Worm (Caenorhabditis elegans) whole organism, L1 larva: ENCODE results near the gene T09F3.4.

Experiments
- C04F5.9 ChIP-seq: sonication (generic microtip); optimal IDR thresholded peaks from 2 replicates; lab custom pipeline; 2016; ENCODE audit warnings: missing genetic modification characterization, missing compliant biosample characterization
- C16A3.4 ChIP-seq: fragments of 150-350 bp; optimal IDR thresholded peaks from 2 replicates; lab custom pipeline; 2014; ENCODE audit warnings: missing biosample characterization, missing genetic modification characterization
- C34B4.2 ChIP-seq: sonication (generic microtip); optimal IDR thresholded peaks from 2 replicates; lab custom pipeline; 2017; ENCODE audit warnings: mild to moderate bottlenecking, missing genetic modification characterization, missing compliant biosample characterization
- F16B12.6 ChIP-seq: fragments of 150-350 bp; optimal IDR thresholded peaks from 2 replicates; lab custom pipeline; 2014; ENCODE audit warnings: missing biosample characterization, missing genetic modification characterization
- aha-1 ChIP-seq: fragments of 150-350 bp; optimal IDR thresholded peaks from 2 replicates; lab custom pipeline; 2014; ENCODE audit warnings: missing biosample characterization, missing genetic modification characterization
- ama-1 ChIP-seq: fragments of 150-350 bp; optimal IDR thresholded peaks from 2 replicates; lab custom pipeline; 2014
- ceh-63 ChIP-seq: fragments of 200-800 bp; sonication (Bioruptor generic); optimal IDR thresholded peaks from 2 replicates; lab custom pipeline; 2018; ENCODE audit warnings: mild to moderate bottlenecking, missing genetic modification characterization, missing compliant biosample characterization
- ceh-82 ChIP-seq, 3 experiments: fragments of 150-350 bp in 1 of 3; sonication (generic microtip) in 2 of 3; optimal IDR thresholded peaks; 2 replicates each; lab custom pipeline; 2014 to 2017; ENCODE audit warnings: missing biosample characterization in 3 of 3, missing genetic modification characterization in 3 of 3
- ceh-88 ChIP-seq: fragments of 200-800 bp; sonication (Bioruptor generic); IDR thresholded peaks from 2 replicates; pipeline ENCODE4 v1.3.6; 2022; ENCODE audit warnings: missing genetic modification characterization, missing compliant biosample characterization
- ces-1 ChIP-seq: fragments of 150-350 bp; optimal IDR thresholded peaks from 2 replicates; lab custom pipeline; 2014; ENCODE audit warnings: missing biosample characterization, missing genetic modification reagents, missing genetic modification characterization
- efl-1 ChIP-seq, 4 experiments: fragments of 150-350 bp; optimal IDR thresholded peaks in 3 of 4; peaks in 1 of 4; 1 replicate in 1 of 4; 2 replicates in 3 of 4; lab custom pipeline; 2014; ENCODE audit warnings: missing biosample characterization in 2 of 4, missing genetic modification characterization in 2 of 4, missing genetic modification reagents in 2 of 4
- egl-13 ChIP-seq: sonication (generic microtip); optimal IDR thresholded peaks from 2 replicates; lab custom pipeline; 2016; ENCODE audit warnings: missing genotype, missing genetic modification reagents, missing genetic modification characterization, missing compliant biosample characterization
- egl-27 ChIP-seq, 2 experiments: fragments of 150-350 bp in 1 of 2; sonication (generic microtip); optimal IDR thresholded peaks; 3 replicates each; lab custom pipeline; 2017 to 2018; ENCODE audit warnings: missing biosample characterization in 2 of 2, missing genetic modification characterization in 2 of 2, missing genetic modification reagents in 2 of 2
- elt-2 ChIP-seq: sonication (generic microtip); optimal IDR thresholded peaks from 2 replicates; lab custom pipeline; 2016; ENCODE audit warnings: missing genetic modification characterization, mild to moderate bottlenecking, inconsistent platforms, missing compliant biosample characterization, missing genetic modification reagents
- elt-3 ChIP-seq, 6 experiments: fragments of 150-350 bp in 1 of 6; sonication (generic microtip); optimal IDR thresholded peaks; 2 replicates each; lab custom pipeline; 2017 to 2018; ENCODE audit warnings: missing biosample characterization in 6 of 6, missing genetic modification characterization in 6 of 6, inconsistent platforms in 1 of 6
- ets-5 ChIP-seq: fragments of 200-800 bp; sonication (Bioruptor generic); IDR thresholded peaks from 2 replicates; pipeline ENCODE4 v1.3.6; 2022; ENCODE audit warnings: missing genetic modification characterization, missing compliant biosample characterization
- fkh-8 ChIP-seq: sonication (generic microtip); optimal IDR thresholded peaks from 2 replicates; lab custom pipeline; 2016; ENCODE audit warnings: mild to moderate bottlenecking, missing genetic modification characterization, missing compliant biosample characterization
- hlh-4 ChIP-seq: sonication (generic microtip); optimal IDR thresholded peaks from 2 replicates; lab custom pipeline; 2016; ENCODE audit warnings: mild to moderate bottlenecking, missing genetic modification characterization, missing compliant biosample characterization
- hpl-2 ChIP-seq: fragments of 150-350 bp; optimal IDR thresholded peaks from 2 replicates; lab custom pipeline; 2014; ENCODE audit warnings: missing biosample characterization, missing genetic modification reagents, missing genetic modification characterization
- irx-1 ChIP-seq: sonication (generic microtip); optimal IDR thresholded peaks from 2 replicates; lab custom pipeline; 2016; ENCODE audit warnings: missing genetic modification characterization, missing compliant biosample characterization
- isw-1 ChIP-seq: fragments of 200-800 bp; sonication (Bioruptor generic); IDR thresholded peaks from 2 replicates; pipeline ENCODE4 v1.3.6; 2022; ENCODE audit warnings: missing genetic modification characterization, missing compliant biosample characterization
- lin-13 ChIP-seq: fragments of 150-350 bp; optimal IDR thresholded peaks from 2 replicates; lab custom pipeline; 2014; ENCODE audit warnings: missing biosample characterization, missing genetic modification reagents, missing genetic modification characterization
- lin-15B ChIP-seq: fragments of 150-350 bp; sonication (generic microtip); optimal IDR thresholded peaks from 3 replicates; lab custom pipeline; 2014; ENCODE audit warnings: missing biosample characterization, missing genetic modification characterization
- lin-35 ChIP-seq, 2 experiments: fragments of 150-350 bp; optimal IDR thresholded peaks; 2 replicates each; lab custom pipeline; 2014; ENCODE audit warnings: missing biosample characterization in 2 of 2, missing genetic modification characterization in 2 of 2, missing genetic modification reagents in 2 of 2
- lin-39 ChIP-seq: fragments of 150-350 bp; optimal IDR thresholded peaks from 2 replicates; lab custom pipeline; 2014; ENCODE audit warnings: missing biosample characterization, missing genetic modification reagents, missing genetic modification characterization
- lir-3 ChIP-seq: sonication (generic microtip); optimal IDR thresholded peaks from 2 replicates; lab custom pipeline; 2016; ENCODE audit warnings: mild to moderate bottlenecking, missing genetic modification characterization, moderate library complexity, missing compliant biosample characterization; ENCODE audit not compliant: poor library complexity
- lsy-2 ChIP-seq, 2 experiments: fragments of 150-350 bp; optimal IDR thresholded peaks; 2 replicates each; lab custom pipeline; 2014; ENCODE audit warnings: missing biosample characterization in 2 of 2, missing genetic modification characterization in 2 of 2
- mab-9 ChIP-seq: fragments of 200-800 bp; sonication (Bioruptor generic); IDR thresholded peaks from 2 replicates; pipeline ENCODE4 v1.3.6; 2022; ENCODE audit warnings: missing genetic modification reagents, missing genetic modification characterization, missing compliant biosample characterization
- mef-2 ChIP-seq: fragments of 150-350 bp; optimal IDR thresholded peaks from 2 replicates; lab custom pipeline; 2014; ENCODE audit warnings: missing biosample characterization, missing genetic modification characterization
- mep-1 ChIP-seq: fragments of 150-350 bp; optimal IDR thresholded peaks from 2 replicates; lab custom pipeline; 2014; ENCODE audit warnings: missing biosample characterization, missing genetic modification characterization
- nhr-11 ChIP-seq: fragments of 150-350 bp; optimal IDR thresholded peaks from 2 replicates; lab custom pipeline; 2014; ENCODE audit warnings: missing biosample characterization, missing genetic modification characterization
- nhr-19 ChIP-seq: fragments of 200-800 bp; sonication (Bioruptor generic); conservative IDR thresholded peaks from 2 replicates; pipeline ENCODE4 v1.3.6; 2022; ENCODE audit warnings: missing genetic modification characterization, missing compliant biosample characterization
- nhr-71 ChIP-seq: sonication (generic microtip); optimal IDR thresholded peaks from 2 replicates; lab custom pipeline; 2016; ENCODE audit warnings: mild to moderate bottlenecking, missing genetic modification characterization, moderate library complexity, missing compliant biosample characterization
- nhr-76 ChIP-seq: sonication (generic microtip); optimal IDR thresholded peaks from 2 replicates; lab custom pipeline; 2017; ENCODE audit warnings: missing biosample characterization, missing genetic modification characterization
- nhr-77 ChIP-seq: fragments of 150-350 bp; optimal IDR thresholded peaks from 2 replicates; lab custom pipeline; 2014; ENCODE audit warnings: missing biosample characterization, missing genetic modification characterization
- nhr-84 ChIP-seq: sonication (generic microtip); optimal IDR thresholded peaks from 2 replicates; lab custom pipeline; 2017; ENCODE audit warnings: missing biosample characterization, missing genetic modification characterization
- nhr-90 ChIP-seq: sonication (generic microtip); optimal IDR thresholded peaks from 2 replicates; lab custom pipeline; 2016; ENCODE audit warnings: mild to moderate bottlenecking, missing genetic modification characterization, missing compliant biosample characterization; ENCODE audit not compliant: poor library complexity
- rnt-1 ChIP-seq: sonication (generic microtip); optimal IDR thresholded peaks from 2 replicates; lab custom pipeline; 2016; ENCODE audit warnings: mild to moderate bottlenecking, missing genetic modification characterization, moderate library complexity, missing compliant biosample characterization
- skn-1 ChIP-seq: fragments of 150-350 bp; optimal IDR thresholded peaks from 2 replicates; lab custom pipeline; 2014; ENCODE audit warnings: missing biosample characterization, missing genetic modification characterization
- snpc-4 ChIP-seq: fragments of 150-350 bp; optimal IDR thresholded peaks from 2 replicates; lab custom pipeline; 2014; ENCODE audit warnings: missing biosample characterization, missing genetic modification characterization
- snu-23 ChIP-seq: sonication (generic microtip); optimal IDR thresholded peaks from 2 replicates; lab custom pipeline; 2016; ENCODE audit warnings: missing genetic modification characterization, missing compliant biosample characterization
- sptf-1 ChIP-seq: fragments of 150-350 bp; optimal IDR thresholded peaks from 2 replicates; lab custom pipeline; 2014; ENCODE audit warnings: missing biosample characterization, missing genetic modification characterization
- sup-37 ChIP-seq: fragments of 200-800 bp; sonication (Bioruptor generic); optimal IDR thresholded peaks from 2 replicates; lab custom pipeline; 2018; ENCODE audit warnings: mild to moderate bottlenecking, missing genetic modification characterization, missing compliant biosample characterization
- tbx-2 ChIP-seq: sonication (generic microtip); optimal IDR thresholded peaks from 2 replicates; lab custom pipeline; 2016; ENCODE audit warnings: missing genetic modification characterization, missing compliant biosample characterization
- tlp-1 ChIP-seq: fragments of 150-350 bp; optimal IDR thresholded peaks from 2 replicates; lab custom pipeline; 2014; ENCODE audit warnings: missing biosample characterization, missing genetic modification characterization
- unc-30 ChIP-seq: sonication (generic microtip); optimal IDR thresholded peaks from 2 replicates; lab custom pipeline; 2017; ENCODE audit warnings: missing biosample characterization, missing genetic modification characterization
- unc-62 ChIP-seq: fragments of 150-350 bp; optimal IDR thresholded peaks from 2 replicates; lab custom pipeline; 2014; ENCODE audit warnings: missing biosample characterization, missing genetic modification reagents, missing genetic modification characterization
- unc-86 ChIP-seq: sonication (generic microtip); optimal IDR thresholded peaks from 2 replicates; lab custom pipeline; 2016; ENCODE audit warnings: missing genetic modification characterization, missing compliant biosample characterization
- xbp-1 ChIP-seq: sonication (generic microtip); optimal IDR thresholded peaks from 2 replicates; lab custom pipeline; 2016; ENCODE audit warnings: missing genetic modification characterization, missing compliant biosample characterization
- zag-1 ChIP-seq: fragments of 150-350 bp; optimal IDR thresholded peaks from 2 replicates; lab custom pipeline; 2014; ENCODE audit warnings: missing biosample characterization, missing genetic modification characterization
- ztf-11 ChIP-seq, 2 experiments: sonication (generic microtip); optimal IDR thresholded peaks; 2 replicates each; lab custom pipeline; 2016 to 2017; ENCODE audit warnings: missing genetic modification characterization in 2 of 2, missing biosample characterization in 1 of 2, missing compliant biosample characterization in 1 of 2
- ztf-4 ChIP-seq: fragments of 150-350 bp; optimal IDR thresholded peaks from 2 replicates; lab custom pipeline; 2014; ENCODE audit warnings: missing biosample characterization, missing genetic modification characterization

Gene T09F3.4

DNA sequence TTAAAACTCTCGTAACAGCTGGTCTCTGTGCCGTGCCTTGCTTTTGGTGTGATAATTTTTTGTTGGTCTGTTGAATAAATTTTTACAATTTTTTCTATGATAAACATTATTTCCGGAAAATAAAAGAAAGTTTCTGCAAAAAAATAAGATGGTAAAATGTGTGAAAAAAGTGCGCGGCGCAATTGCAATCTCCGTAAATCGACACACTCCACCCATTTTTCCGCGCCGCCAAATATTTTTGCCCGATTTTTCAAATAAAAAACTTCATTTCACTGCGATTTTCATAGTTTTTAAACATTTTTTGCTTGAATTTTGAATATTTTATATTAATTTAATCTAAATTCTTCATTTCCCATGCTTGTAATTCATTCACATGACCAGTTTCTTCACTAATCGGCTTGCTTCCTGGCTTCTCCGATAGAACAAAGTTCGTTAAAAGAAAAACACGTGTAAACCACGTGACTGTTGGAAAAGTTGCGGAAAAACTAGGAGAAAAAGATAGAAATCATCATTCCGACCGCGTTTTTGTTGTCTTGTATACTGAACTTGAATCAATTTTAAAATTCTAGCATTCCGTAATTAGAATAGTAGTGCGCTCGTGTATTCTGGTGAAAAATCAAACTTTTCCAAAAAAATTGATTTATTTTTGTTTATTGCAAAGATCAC, 7.3 kb upstream of the T09F3.4 start (continued):
- no peak for TF ChIP-seq mef-2 (tag; lab: Kevin White, UChicago)
- TF ChIP-seq nhr-11: no peak
- peak; percentile 73 for TF ChIP-seq mep-1 (tag; lab: Kevin White, UChicago)
- TF ChIP-seq ztf-4 (tag; lab: Kevin White, UChicago): no peak
- TF ChIP-seq ceh-88 (GFP tag; lab: Robert Waterston, UW): 0 out of 2 replicates have a peak, but pooled peaks have one; percentile 20
- TF ChIP-seq zag-1: no peak
- peak; percentile 38 for TF ChIP-seq snpc-4 (tag; lab: Kevin White, UChicago)
- peak; percentile 47 for TF ChIP-seq lin-13
- TF ChIP-seq lir-3 (tag; lab: Kevin White, UChicago): peak; percentile 65
- no peak for TF ChIP-seq lin-39 (tag; lab: Kevin White, UChicago)
- TF ChIP-seq xbp-1 (tag; lab: Kevin White, UChicago): peak; percentile 73
- TF ChIP-seq efl-1 (optimal IDR thresholded peaks at IDR 0.05; lab: Kevin White, UChicago): peak; percentile 45 to 73
- TF ChIP-seq efl-1 (GFP tag; optimal IDR thresholded peaks at IDR 0.05 in 1 of 2; lab: Kevin White, UChicago): peak; percentile 66 to 96
- peak; percentile 86 for TF ChIP-seq nhr-71
- TF ChIP-seq ets-5 (GFP tag; lab: Robert Waterston, UW): no peak
- TF ChIP-seq ztf-11 (tag; optimal IDR thresholded peaks at IDR 0.05; lab: Kevin White, UChicago): peak in 1 of 2 experiments; percentile 42
- peak; percentile 75 to 77 for TF ChIP-seq lsy-2 (tag; optimal IDR thresholded peaks at IDR 0.05; lab: Kevin White, UChicago)
- peak; percentile 66 for TF ChIP-seq C16A3.4 (tag; lab: Kevin White, UChicago)
- peak; percentile 70 to 76 (median 73) for TF ChIP-seq ceh-82 (tag; optimal IDR thresholded peaks at IDR 0.05; lab: Kevin White, UChicago)
- TF ChIP-seq unc-62: no peak
- no peak for TF ChIP-seq nhr-76 (tag; lab: Kevin White, UChicago)
- TF ChIP-seq unc-30 (tag; lab: Kevin White, UChicago): no peak
- peak; percentile 66 for TF ChIP-seq unc-86 (tag; lab: Kevin White, UChicago)
- TF ChIP-seq egl-27 (tag; optimal IDR thresholded peaks at IDR 0.05; lab: Kevin White, UChicago): no peak
- TF ChIP-seq ama-1 (lab: Kevin White, UChicago): peak; percentile 16
- TF ChIP-seq hpl-2 (GFP tag; lab: Kevin White, UChicago): no peak
- TF ChIP-seq snu-23 (GFP tag; lab: Kevin White, UChicago): peak; percentile 80
- peak; percentile 52 for TF ChIP-seq isw-1 (GFP tag; lab: Robert Waterston, UW)
- TF ChIP-seq elt-3 (tag; optimal IDR thresholded peaks at IDR 0.05; lab: Kevin White, UChicago): peak in 2 of 6 experiments; percentile 0 to 56
- TF ChIP-seq nhr-84 (tag; lab: Kevin White, UChicago): no peak
- no peak for TF ChIP-seq aha-1
- no peak for TF ChIP-seq ceh-63
- no peak for TF ChIP-seq sptf-1
- TF ChIP-seq lin-15B (tag; lab: Kevin White, UChicago): peak; percentile 54
- no peak for TF ChIP-seq F16B12.6 (tag; lab: Kevin White, UChicago)
- TF ChIP-seq nhr-77 (tag; lab: Kevin White, UChicago): peak; percentile 37
- peak; percentile 82 for TF ChIP-seq nhr-19 (GFP tag; lab: Robert Waterston, UW)
- no peak for TF ChIP-seq hlh-4 (tag; lab: Kevin White, UChicago)
- TF ChIP-seq sup-37 (GFP tag; lab: Kevin White, UChicago): peak; percentile 13
- peak; percentile 70 for TF ChIP-seq nhr-90 (tag; lab: Kevin White, UChicago)
- no peak for TF ChIP-seq tlp-1 (tag; lab: Kevin White, UChicago)
- peak; percentile 55 for TF ChIP-seq egl-13 (tag; lab: Kevin White, UChicago)
- TF ChIP-seq C04F5.9 (tag; lab: Kevin White, UChicago): peak; percentile 2
- peak; percentile 61 for TF ChIP-seq skn-1 (tag; lab: Kevin White, UChicago)
- TF ChIP-seq ces-1 (GFP tag; lab: Kevin White, UChicago): no peak
- peak; percentile 69 for TF ChIP-seq tbx-2 (tag; lab: Kevin White, UChicago)
- TF ChIP-seq rnt-1 (tag; lab: Kevin White, UChicago): peak; percentile 73
- TF ChIP-seq elt-2: peak; percentile 9
- TF ChIP-seq fkh-8 (tag; lab: Kevin White, UChicago): peak; percentile 63
- TF ChIP-seq mab-9 (GFP tag; lab: Robert Waterston, UW): peak; percentile 51; the same call in 1 of the 2 replicates
- TF ChIP-seq C34B4.2 (tag; lab: Kevin White, UChicago): no peak
- TF ChIP-seq irx-1 (tag; lab: Kevin White, UChicago): peak; percentile 49
- TF ChIP-seq lin-35 (GFP tag; optimal IDR thresholded peaks at IDR 0.05; lab: Kevin White, UChicago): peak; percentile 57 to 76
